Fruit fly (Drosophila melanogaster): ENCODE measurements around the gene CG33293.

CG33293 gene

dm6 chr3R:5261262-5261661, 20.7 kb upstream of the CG33293 start:
- TF ChIP-seq cnc (optimal IDR thresholded peaks at IDR 0.05) (no peak), Mnt (GFP tag; optimal IDR thresholded peaks at IDR 0.05) (no peak), cic (GFP tag; optimal IDR thresholded peaks at IDR 0.05) (peak; percentile 56), CG33017 (tag; optimal IDR thresholded peaks at IDR 0.05) (peak; percentile 30), CG12768 (GFP tag; optimal IDR thresholded peaks at IDR 0.05) (peak; percentile 29)

dm6 chr3R:5257147-5257487, 16.6 kb upstream of the CG33293 start:
- peak; percentile 85 for TF ChIP-seq tj (GFP tag; optimal IDR thresholded peaks at IDR 0.05)
- no peak for TF ChIP-seq CG1620 (GFP tag; optimal IDR thresholded peaks at IDR 0.05)
- no peak for TF ChIP-seq cic (GFP tag; optimal IDR thresholded peaks at IDR 0.05)
- TF ChIP-seq Hr96 (GFP tag; optimal IDR thresholded peaks at IDR 0.05) = no peak
- TF ChIP-seq CG7045 (GFP tag; optimal IDR thresholded peaks at IDR 0.05) = no peak

dm6 chr3R:5256462-5257146, 16.1 kb upstream of the CG33293 start, which contains the start of the genes Enoph and Hph:
Gene Enoph (minus strand): TSS chr3R:5256681.
Gene Hph (plus strand): TSS chr3R:5257037.
- TF ChIP-seq Clk (GFP tag; optimal IDR thresholded peaks at IDR 0.05) = peak; percentile 61
- TF ChIP-seq CG33017 (tag; optimal IDR thresholded peaks at IDR 0.05) = peak; percentile 79
- peak; percentile 70 for TF ChIP-seq CG7101 (tag; optimal IDR thresholded peaks at IDR 0.05)
- peak; percentile 56 for TF ChIP-seq kay (GFP tag; ENCODE audit: borderline replicate concordance)
- peak; percentile 82 for TF ChIP-seq toe (GFP tag; optimal IDR thresholded peaks at IDR 0.05)
- TF ChIP-seq cnc (optimal IDR thresholded peaks at IDR 0.05) = no peak
- TF ChIP-seq CG14711 (tag; optimal IDR thresholded peaks at IDR 0.05) = peak; percentile 49
- peak; percentile 75 for TF ChIP-seq ovo (GFP tag; optimal IDR thresholded peaks at IDR 0.05)
- TF ChIP-seq Hr96 (GFP tag; optimal IDR thresholded peaks at IDR 0.05) = peak; percentile 75
- TF ChIP-seq CG5204 (GFP tag; optimal IDR thresholded peaks at IDR 0.05) = no peak
- TF ChIP-seq Mnt (GFP tag; optimal IDR thresholded peaks at IDR 0.05) = peak; percentile 67
- peak; percentile 79 for TF ChIP-seq CG11617 (GFP tag; optimal IDR thresholded peaks at IDR 0.05)
- no peak for TF ChIP-seq bab1 (GFP tag; optimal IDR thresholded peaks at IDR 0.05)
- peak; percentile 57 for TF ChIP-seq pad (GFP tag; optimal IDR thresholded peaks at IDR 0.05)
- TF ChIP-seq cic (GFP tag; optimal IDR thresholded peaks at IDR 0.05) = peak; percentile 33
- TF ChIP-seq tj (GFP tag; optimal IDR thresholded peaks at IDR 0.05) = peak; percentile 93
- TF ChIP-seq CG7045 (GFP tag; optimal IDR thresholded peaks at IDR 0.05) = peak; percentile 74
- peak; percentile 71 for TF ChIP-seq CG12768 (GFP tag; optimal IDR thresholded peaks at IDR 0.05)
- peak; percentile 61 for TF ChIP-seq CG1620 (GFP tag; optimal IDR thresholded peaks at IDR 0.05)
- TF ChIP-seq Crg-1 (GFP tag; optimal IDR thresholded peaks at IDR 0.05) = peak; percentile 70

- no peak for TF ChIP-seq CG7045 (GFP tag; optimal IDR thresholded peaks at IDR 0.05)
- TF ChIP-seq cnc (optimal IDR thresholded peaks at IDR 0.05) = no peak
- TF ChIP-seq Crg-1 (GFP tag; optimal IDR thresholded peaks at IDR 0.05) = no peak
Measured at dm6 chr3R:5252853-5253252, 12.3 kb upstream of the CG33293 start, which contains the start of gene CG1113. Gene CG1113 (plus strand): TSS chr3R:5253153.

dm6 chr3R:5251243-5251865, 10.8 kb upstream of the CG33293 start, which contains the start of gene CtsF:
Gene CtsF (minus strand): TSS chr3R:5251745.
- TF ChIP-seq CG12768 (GFP tag; optimal IDR thresholded peaks at IDR 0.05) = peak; percentile 16
- TF ChIP-seq Crg-1 (GFP tag; optimal IDR thresholded peaks at IDR 0.05) = no peak
- TF ChIP-seq CG11617 (GFP tag; optimal IDR thresholded peaks at IDR 0.05) = peak; percentile 46
- TF ChIP-seq tj (GFP tag; optimal IDR thresholded peaks at IDR 0.05) = peak; percentile 52
- TF ChIP-seq toe (GFP tag; optimal IDR thresholded peaks at IDR 0.05) = no peak
- peak; percentile 75 for TF ChIP-seq cic (GFP tag; optimal IDR thresholded peaks at IDR 0.05)
- TF ChIP-seq CG14711 (tag; optimal IDR thresholded peaks at IDR 0.05) = no peak
- TF ChIP-seq ovo (GFP tag; optimal IDR thresholded peaks at IDR 0.05) = peak; percentile 56
- no peak for TF ChIP-seq Hr96 (GFP tag; optimal IDR thresholded peaks at IDR 0.05)
- TF ChIP-seq CG33017 (tag; optimal IDR thresholded peaks at IDR 0.05) = peak; percentile 48
- peak; percentile 8 for TF ChIP-seq CG7045 (GFP tag; optimal IDR thresholded peaks at IDR 0.05)
- peak; percentile 73 for TF ChIP-seq Mnt (GFP tag; optimal IDR thresholded peaks at IDR 0.05)
- peak; percentile 76 for TF ChIP-seq pad (GFP tag; optimal IDR thresholded peaks at IDR 0.05)
- TF ChIP-seq Clk (GFP tag; optimal IDR thresholded peaks at IDR 0.05) = no peak
- TF ChIP-seq kay (GFP tag; ENCODE audit: borderline replicate concordance) = no peak
- no peak for TF ChIP-seq cnc (optimal IDR thresholded peaks at IDR 0.05)
- peak; percentile 82 for TF ChIP-seq bab1 (GFP tag; optimal IDR thresholded peaks at IDR 0.05)
- peak; percentile 34 for TF ChIP-seq CG1620 (GFP tag; optimal IDR thresholded peaks at IDR 0.05)
- peak; percentile 13 for TF ChIP-seq CG7101 (tag; optimal IDR thresholded peaks at IDR 0.05)

- no peak for TF ChIP-seq Hr96 (GFP tag; optimal IDR thresholded peaks at IDR 0.05)
- TF ChIP-seq CG7045 (GFP tag; optimal IDR thresholded peaks at IDR 0.05) = peak; percentile 37
- TF ChIP-seq CG33017 (tag; optimal IDR thresholded peaks at IDR 0.05) = no peak
- no peak for TF ChIP-seq pad (GFP tag; optimal IDR thresholded peaks at IDR 0.05)
- TF ChIP-seq CG11617 (GFP tag; optimal IDR thresholded peaks at IDR 0.05) = no peak
- no peak for TF ChIP-seq toe (GFP tag; optimal IDR thresholded peaks at IDR 0.05)
- TF ChIP-seq Clk (GFP tag; optimal IDR thresholded peaks at IDR 0.05) = no peak
- TF ChIP-seq CG12768 (GFP tag; optimal IDR thresholded peaks at IDR 0.05) = peak; percentile 62
- no peak for TF ChIP-seq kay (GFP tag; ENCODE audit: borderline replicate concordance)
- TF ChIP-seq CG7101 (tag; optimal IDR thresholded peaks at IDR 0.05) = peak; percentile 35
- no peak for TF ChIP-seq Crg-1 (GFP tag; optimal IDR thresholded peaks at IDR 0.05)
- peak; percentile 48 for TF ChIP-seq tj (GFP tag; optimal IDR thresholded peaks at IDR 0.05)
- no peak for TF ChIP-seq cnc (optimal IDR thresholded peaks at IDR 0.05)
- no peak for TF ChIP-seq bab1 (GFP tag; optimal IDR thresholded peaks at IDR 0.05)
- TF ChIP-seq cic (GFP tag; optimal IDR thresholded peaks at IDR 0.05) = peak; percentile 61
- TF ChIP-seq CG5204 (GFP tag; optimal IDR thresholded peaks at IDR 0.05) = no peak
- TF ChIP-seq Mnt (GFP tag; optimal IDR thresholded peaks at IDR 0.05) = peak; percentile 12
- no peak for TF ChIP-seq CG1620 (GFP tag; optimal IDR thresholded peaks at IDR 0.05)
- TF ChIP-seq CG14711 (tag; optimal IDR thresholded peaks at IDR 0.05) = no peak
Measured at dm6 chr3R:5250530-5251242, 10.2 kb upstream of the CG33293 start.
